Worm (Caenorhabditis elegans) whole organism, L1 larva: Measurements from ENCODE around the gene W06G6.17.

Experiments
- blmp-1 ChIP-seq: fragments of 150-350 bp; optimal IDR thresholded peaks from 2 replicates; lab custom pipeline; 2014; ENCODE audit warnings: missing biosample characterization, missing genetic modification characterization
- fkh-8 ChIP-seq: sonication (generic microtip); optimal IDR thresholded peaks from 2 replicates; lab custom pipeline; 2016; ENCODE audit warnings: mild to moderate bottlenecking, missing genetic modification characterization, missing compliant biosample characterization
- nhr-28 ChIP-seq: fragments of 150-350 bp; optimal IDR thresholded peaks from 2 replicates; lab custom pipeline; 2014; ENCODE audit warnings: missing biosample characterization, missing genetic modification characterization
- nhr-76 ChIP-seq: sonication (generic microtip); optimal IDR thresholded peaks from 2 replicates; lab custom pipeline; 2017; ENCODE audit warnings: missing biosample characterization, missing genetic modification characterization
- snpc-4 ChIP-seq: fragments of 150-350 bp; optimal IDR thresholded peaks from 2 replicates; lab custom pipeline; 2014; ENCODE audit warnings: missing biosample characterization, missing genetic modification characterization

ce11 chrV:16608478-16608877, 36.6 kb downstream of the W06G6.17 start:
- TF ChIP-seq blmp-1 (tag; lab: Kevin White, UChicago) (no peak), nhr-28 (tag; lab: Kevin White, UChicago) (no peak), snpc-4 (tag; lab: Kevin White, UChicago) (no peak), fkh-8 (tag; lab: Kevin White, UChicago) (no peak), nhr-76 (tag; lab: Kevin White, UChicago) (no peak)
